Fruit fly (Drosophila melanogaster): Measurements from ENCODE around the gene Rab3-GEF.

- TF ChIP-seq lz (GFP tag; optimal IDR thresholded peaks at IDR 0.05): no peak
- TF ChIP-seq CG8119 (GFP tag; IDR thresholded peaks at IDR 0.05): no peak
- TF ChIP-seq CG6808 (GFP tag; optimal IDR thresholded peaks at IDR 0.05): no peak
- no peak for TF ChIP-seq cyc (GFP tag; optimal IDR thresholded peaks at IDR 0.05)
- TF ChIP-seq eg (GFP tag; IDR thresholded peaks at IDR 0.05): no peak
- TF ChIP-seq Sox15 (GFP tag; optimal IDR thresholded peaks at IDR 0.05): no peak
Observed at dm6 chrX:15125496-15125895, 36.0 kb downstream of the Rab3-GEF start, which contains the start of gene drd.
